Fruit fly (Drosophila melanogaster) whole organism, pupa: ENCODE results near the gene Naglu.

ENCODE experiments used
- CG10348 ChIP-seq: fragments of 200-800 bp; sonication (Bioruptor generic); IDR thresholded peaks from 2 replicates; pipeline ENCODE4 v1.3.6; 2022; ENCODE audit warnings: missing biosample characterization, missing genetic modification characterization
- CG12605 ChIP-seq: fragments of 200-800 bp; sonication (Bioruptor generic); IDR thresholded peaks from 2 replicates; pipeline ENCODE4 v1.3.6; 2022; ENCODE audit warnings: missing biosample characterization, missing genetic modification characterization
- CG13204 ChIP-seq: fragments of 200-800 bp; sonication (Bioruptor generic); optimal IDR thresholded peaks from 2 replicates; lab custom pipeline; 2018; ENCODE audit warnings: missing biosample characterization, mild to moderate bottlenecking, missing genetic modification characterization, moderate library complexity
- CG14655 ChIP-seq: fragments of 200-800 bp; sonication (Bioruptor generic); optimal IDR thresholded peaks from 3 replicates; lab custom pipeline; 2017; ENCODE audit warnings: mild to moderate bottlenecking, missing biosample characterization, missing genetic modification reagents, missing genetic modification characterization
- CG15710 ChIP-seq: fragments of 200-800 bp; sonication (Bioruptor generic); optimal IDR thresholded peaks from 2 replicates; lab custom pipeline; 2018; ENCODE audit warnings: missing biosample characterization, mild to moderate bottlenecking, missing genetic modification characterization, moderate library complexity
- CG17806 ChIP-seq: fragments of 200-800 bp; sonication (Bioruptor generic); optimal IDR thresholded peaks from 2 replicates; lab custom pipeline; 2018; ENCODE audit warnings: missing biosample characterization, mild to moderate bottlenecking, missing genetic modification characterization, moderate library complexity
- CG32121 ChIP-seq: fragments of 200-800 bp; sonication (Bioruptor generic); IDR thresholded peaks from 2 replicates; pipeline ENCODE4 v1.3.6; 2022; ENCODE audit warnings: missing biosample characterization, missing genetic modification characterization
- CG34367 ChIP-seq: fragments of 200-800 bp; sonication (Bioruptor generic); optimal IDR thresholded peaks from 2 replicates; lab custom pipeline; 2018; ENCODE audit warnings: missing biosample characterization, mild to moderate bottlenecking, missing genetic modification characterization
- CG4496 ChIP-seq: fragments of 200-800 bp; sonication (Bioruptor generic); IDR thresholded peaks from 3 replicates; pipeline ENCODE4 v1.3.6; 2022; ENCODE audit warnings: missing biosample characterization, missing genetic modification characterization
- CG8159 ChIP-seq: fragments of 200-800 bp; sonication (Bioruptor generic); optimal IDR thresholded peaks from 3 replicates; lab custom pipeline; 2018; ENCODE audit warnings: missing biosample characterization, mild to moderate bottlenecking, missing genetic modification characterization, moderate library complexity
- CG8301 ChIP-seq: fragments of 200-800 bp; sonication (Bioruptor generic); optimal IDR thresholded peaks from 2 replicates; lab custom pipeline; 2018; ENCODE audit warnings: missing biosample characterization, mild to moderate bottlenecking, missing genetic modification characterization
- CG9948 ChIP-seq: fragments of 200-800 bp; sonication (Bioruptor generic); optimal IDR thresholded peaks from 2 replicates; lab custom pipeline; 2018; ENCODE audit warnings: missing biosample characterization, mild to moderate bottlenecking, missing genetic modification characterization, moderate library complexity
- D1 ChIP-seq: fragments of 200-800 bp; sonication (Bioruptor generic); optimal IDR thresholded peaks from 2 replicates; lab custom pipeline; 2018; ENCODE audit warnings: missing biosample characterization, mild to moderate bottlenecking, missing genetic modification characterization, moderate library complexity
- EcR ChIP-seq: fragments of 200-800 bp; sonication (Bioruptor generic); optimal IDR thresholded peaks from 3 replicates; lab custom pipeline; 2019; ENCODE audit warnings: missing biosample characterization, missing genetic modification characterization, mild to moderate bottlenecking, moderate library complexity, missing genetic modification reagents
- Ets98B ChIP-seq: fragments of 200-800 bp; sonication (Bioruptor generic); IDR thresholded peaks from 2 replicates; pipeline ENCODE4 v1.3.6; 2022; ENCODE audit warnings: missing biosample characterization, missing genetic modification characterization
- Pif1A ChIP-seq: fragments of 200-800 bp; sonication (Bioruptor generic); optimal IDR thresholded peaks from 3 replicates; lab custom pipeline; 2016; ENCODE audit warnings: missing biosample characterization, missing genetic modification characterization
- Pif1B ChIP-seq: fragments of 200-800 bp; sonication (Bioruptor generic); optimal IDR thresholded peaks from 3 replicates; lab custom pipeline; 2016; ENCODE audit warnings: missing biosample characterization, missing genetic modification characterization
- Snoo ChIP-seq: fragments of 200-800 bp; sonication (Bioruptor generic); optimal IDR thresholded peaks from 3 replicates; lab custom pipeline; 2017; ENCODE audit warnings: missing biosample characterization, mild to moderate bottlenecking, missing genetic modification characterization, inconsistent platforms
- fd96Ca ChIP-seq: fragments of 200-800 bp; sonication (Bioruptor generic); IDR thresholded peaks from 3 replicates; pipeline ENCODE4 v1.3.6; 2022; ENCODE audit warnings: missing biosample characterization, missing genetic modification characterization
- gl ChIP-seq: fragments of 200-800 bp; sonication (Bioruptor generic); optimal IDR thresholded peaks from 2 replicates; lab custom pipeline; 2018; ENCODE audit warnings: missing biosample characterization, mild to moderate bottlenecking, missing genetic modification characterization
- rn ChIP-seq: fragments of 200-800 bp; sonication (Bioruptor generic); IDR thresholded peaks from 2 replicates; pipeline ENCODE4 v1.3.6; 2022; ENCODE audit warnings: missing biosample characterization, missing genetic modification characterization

Gene Naglu

DNA sequence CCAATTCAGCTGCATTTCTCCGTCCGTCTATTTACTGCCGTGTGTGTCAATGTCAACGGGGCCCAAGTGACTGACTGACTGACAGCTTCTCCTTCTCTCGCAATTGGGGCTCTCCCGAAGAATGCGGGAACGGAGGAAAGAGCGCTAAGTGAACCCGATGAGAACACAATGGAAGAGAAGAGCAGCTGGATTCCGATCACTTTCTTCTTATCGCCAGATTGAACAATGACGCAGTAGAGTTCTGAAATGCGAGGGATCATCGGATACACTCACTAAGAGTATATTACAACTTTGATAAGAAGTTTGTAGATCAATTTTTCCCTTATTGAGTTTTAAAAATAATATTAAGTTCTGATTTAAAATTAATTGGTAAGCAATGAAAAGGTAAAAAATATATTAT lies at the start of gene Naglu:
Gene Naglu, minus strand, starts transcription at position 339 of the 400 bp plus-strand sequence.
- TF ChIP-seq EcR (GFP tag; lab: Kevin White, UChicago) = peak; percentile 57
- TF ChIP-seq CG9948 = no peak

DNA sequence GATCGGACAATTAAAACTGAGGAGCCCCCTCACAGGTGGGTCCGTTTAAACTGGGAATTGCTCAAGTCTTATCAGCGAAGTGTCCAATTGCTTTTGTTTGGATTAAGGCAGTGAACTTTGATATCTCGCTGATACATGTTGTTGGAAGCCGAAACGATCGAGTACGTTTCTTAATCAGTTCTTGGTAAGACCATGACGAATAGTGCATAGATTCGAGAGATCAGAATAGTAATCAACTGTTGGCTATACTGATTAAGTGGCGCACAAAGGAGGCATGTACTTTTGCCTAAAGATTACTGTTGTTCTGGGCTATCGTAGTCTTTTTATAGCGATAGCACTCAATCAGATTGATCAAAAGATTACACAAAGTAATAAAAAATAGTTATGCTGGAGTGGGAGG lies 39.8 kb upstream of the Naglu start:
- TF ChIP-seq fd96Ca (GFP tag; lab: Robert Waterston, UW) (no peak), CG34367 (tag; lab: Kevin White, UChicago) (no peak), CG8159 (tag; lab: Kevin White, UChicago) (no peak), CG15710 (tag; lab: Kevin White, UChicago) (no peak), CG13204 (GFP tag; lab: Kevin White, UChicago) (no peak), EcR (GFP tag; lab: Kevin White, UChicago) (no peak), CG10348 (GFP tag; lab: Robert Waterston, UW) (no peak), Snoo (tag; lab: Kevin White, UChicago) (no peak), Ets98B (GFP tag; lab: Robert Waterston, UW) (no peak), CG12605 (GFP tag; lab: Robert Waterston, UW) (no peak), CG14655 (no peak), CG17806 (tag; lab: Kevin White, UChicago) (no peak), CG32121 (GFP tag; lab: Robert Waterston, UW) (no peak), Pif1B (no peak), CG9948 (no peak), CG4496 (GFP tag; lab: Robert Waterston, UW) (no peak), rn (GFP tag; lab: Robert Waterston, UW) (no peak)

DNA sequence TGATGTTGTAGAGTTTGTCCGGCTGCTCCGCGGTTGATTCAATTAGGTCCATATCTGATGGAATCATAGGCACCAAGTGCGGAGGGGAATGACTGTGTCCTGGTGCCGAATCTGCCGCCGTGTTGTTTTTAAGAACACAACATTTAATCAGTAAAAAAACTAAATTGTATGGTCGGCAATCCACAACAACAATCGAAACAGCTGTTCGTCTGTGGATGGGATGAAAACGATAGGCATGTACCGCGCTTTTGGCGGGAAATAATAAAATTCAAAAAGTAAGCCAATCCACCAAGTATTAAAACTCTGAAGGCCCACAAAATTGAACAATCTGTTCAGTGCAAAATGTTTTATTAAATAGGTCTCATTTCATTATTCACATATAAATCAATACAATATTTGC lies 37.7 kb upstream of the Naglu start, which contains the start of gene Aasdh:
Gene Aasdh, minus strand, starts transcription at position 219 of the 400 bp plus-strand sequence.
- TF ChIP-seq CG10348 (GFP tag; lab: Robert Waterston, UW) = no peak
- no peak for TF ChIP-seq CG8159 (tag; lab: Kevin White, UChicago)
- TF ChIP-seq Ets98B (GFP tag; lab: Robert Waterston, UW) = no peak
- no peak for TF ChIP-seq Pif1A
- TF ChIP-seq fd96Ca (GFP tag; lab: Robert Waterston, UW) = no peak
- TF ChIP-seq CG13204 (GFP tag; lab: Kevin White, UChicago) = no peak
- no peak for TF ChIP-seq gl (tag; lab: Kevin White, UChicago)
- TF ChIP-seq EcR (GFP tag; lab: Kevin White, UChicago) = no peak
- TF ChIP-seq CG17806 (tag; lab: Kevin White, UChicago) = no peak
- TF ChIP-seq CG34367 (tag; lab: Kevin White, UChicago) = no peak
- TF ChIP-seq CG14655 = no peak

DNA sequence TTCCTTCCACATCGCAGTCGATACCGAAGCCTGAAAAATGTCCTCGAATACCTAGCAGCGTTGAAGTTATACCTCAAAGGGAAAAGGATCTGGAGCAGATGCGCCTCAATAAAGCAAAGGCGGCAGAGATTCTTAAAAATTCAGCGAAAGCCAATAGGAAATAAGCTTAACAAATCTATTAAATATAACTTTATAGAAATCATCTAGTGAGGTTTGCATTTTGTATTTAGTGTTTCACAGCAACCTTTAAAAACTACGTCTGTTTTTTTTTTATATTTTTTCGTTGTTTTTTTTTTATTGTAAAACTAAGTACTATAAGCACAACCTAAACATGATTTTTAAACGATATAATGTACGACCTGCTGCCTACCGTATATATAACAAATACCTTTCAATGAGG lies 30.5 kb upstream of the Naglu start, which contains the start of gene CG31897:
Gene CG31897, plus strand, starts transcription at position 301 of the 400 bp plus-strand sequence.
- TF ChIP-seq Pif1B (no peak), Pif1A (no peak), gl (tag; lab: Kevin White, UChicago) (no peak), CG17806 (tag; lab: Kevin White, UChicago) (no peak), CG34367 (tag; lab: Kevin White, UChicago) (no peak), D1 (tag; lab: Kevin White, UChicago) (no peak), CG10348 (GFP tag; lab: Robert Waterston, UW) (no peak), rn (GFP tag; lab: Robert Waterston, UW) (no peak)

DNA sequence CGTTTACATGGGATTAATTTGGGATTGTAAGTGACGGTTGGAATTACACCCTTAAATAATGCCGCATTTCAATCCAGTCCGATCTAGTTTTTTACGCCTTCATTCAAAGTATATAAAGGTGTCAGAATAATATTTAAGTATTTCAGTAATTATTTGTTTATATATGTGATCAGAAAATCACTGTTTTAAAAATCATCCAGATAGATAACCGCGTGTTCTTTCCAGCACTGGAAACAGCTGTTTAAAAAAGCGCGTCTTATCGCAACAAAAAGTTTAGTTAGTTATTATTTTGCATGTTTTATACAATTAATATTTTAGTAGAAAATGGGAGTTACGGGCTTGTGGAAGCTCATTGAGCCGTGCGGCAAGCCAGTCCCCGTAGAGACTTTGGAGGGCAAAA lies 26.4 kb upstream of the Naglu start, which contains the start of gene mus201:
Gene mus201, plus strand, starts transcription at position 118 of the 400 bp plus-strand sequence.
- TF ChIP-seq CG9948 (no peak), CG34367 (tag; lab: Kevin White, UChicago) (no peak), CG12605 (GFP tag; lab: Robert Waterston, UW) (no peak), CG8301 (tag; lab: Kevin White, UChicago) (no peak), CG13204 (GFP tag; lab: Kevin White, UChicago) (no peak), gl (tag; lab: Kevin White, UChicago) (no peak), rn (GFP tag; lab: Robert Waterston, UW) (no peak), CG10348 (GFP tag; lab: Robert Waterston, UW) (no peak), Snoo (tag; lab: Kevin White, UChicago) (no peak), CG15710 (tag; lab: Kevin White, UChicago) (no peak), CG17806 (tag; lab: Kevin White, UChicago) (no peak), CG14655 (no peak), D1 (tag; lab: Kevin White, UChicago) (no peak), Pif1A (no peak)

DNA sequence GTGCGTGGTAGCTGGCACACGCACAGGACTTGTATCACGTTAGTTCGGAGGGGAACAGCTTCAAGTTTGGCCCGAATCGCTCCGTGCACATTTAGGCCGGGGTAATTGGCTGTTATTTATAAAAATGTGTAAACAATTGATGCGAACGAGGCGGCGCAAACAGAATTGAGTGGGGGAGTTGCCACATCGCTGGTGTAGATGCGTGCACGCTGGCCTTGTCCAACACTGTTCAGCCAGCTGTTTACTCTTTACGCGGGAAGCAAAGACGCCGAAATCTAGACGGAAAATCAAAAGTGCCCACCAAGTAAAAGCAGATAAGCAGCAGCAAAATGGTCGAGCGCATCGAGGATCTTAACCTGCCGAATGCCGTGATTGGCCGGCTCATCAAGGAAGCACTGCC lies 25.5 kb upstream of the Naglu start, which contains the start of the genes D12 and Chrac-14:
Gene D12, minus strand, starts transcription at position 190 of the 400 bp plus-strand sequence.
Gene Chrac-14, plus strand, starts transcription at position 230 of the 400 bp plus-strand sequence.
- TF ChIP-seq rn (GFP tag; lab: Robert Waterston, UW) = no peak
- no peak for TF ChIP-seq CG32121 (GFP tag; lab: Robert Waterston, UW)
- TF ChIP-seq CG15710 (tag; lab: Kevin White, UChicago) = no peak
- TF ChIP-seq CG4496 (GFP tag; lab: Robert Waterston, UW) = no peak
- TF ChIP-seq CG13204 (GFP tag; lab: Kevin White, UChicago) = no peak
- no peak for TF ChIP-seq CG17806 (tag; lab: Kevin White, UChicago)
- TF ChIP-seq Ets98B (GFP tag; lab: Robert Waterston, UW) = no peak
- no peak for TF ChIP-seq Pif1A
- no peak for TF ChIP-seq CG12605 (GFP tag; lab: Robert Waterston, UW)
- TF ChIP-seq CG8159 (tag; lab: Kevin White, UChicago) = no peak
- no peak for TF ChIP-seq CG34367 (tag; lab: Kevin White, UChicago)
- no peak for TF ChIP-seq CG10348 (GFP tag; lab: Robert Waterston, UW)
- no peak for TF ChIP-seq CG9948
- TF ChIP-seq Snoo (tag; lab: Kevin White, UChicago) = no peak
- no peak for TF ChIP-seq CG8301 (tag; lab: Kevin White, UChicago)
- TF ChIP-seq D1 (tag; lab: Kevin White, UChicago) = no peak
- no peak for TF ChIP-seq EcR (GFP tag; lab: Kevin White, UChicago)
- no peak for TF ChIP-seq Pif1B
- TF ChIP-seq, all 21 proteins: peak for 0
